Worm (Caenorhabditis elegans) whole organism, L2 larva: ENCODE measurements around the gene chil-16.

Experiments used
- C34F6.9 ChIP-seq: fragments of 150-350 bp; optimal IDR thresholded peaks from 2 replicates; lab custom pipeline; 2014; ENCODE audit warnings: missing biosample characterization, missing genetic modification characterization
- F13H6.1 ChIP-seq: sonication (generic microtip); optimal IDR thresholded peaks from 2 replicates; lab custom pipeline; 2016; ENCODE audit warnings: missing genetic modification characterization, missing compliant biosample characterization
- R02D3.7 ChIP-seq: fragments of 150-350 bp; optimal IDR thresholded peaks from 2 replicates; lab custom pipeline; 2014; ENCODE audit warnings: missing biosample characterization, missing genetic modification characterization
- Y55F3AM.14 ChIP-seq: fragments of 200-800 bp; sonication (Bioruptor generic); optimal IDR thresholded peaks from 2 replicates; lab custom pipeline; 2018; ENCODE audit warnings: mild to moderate bottlenecking, missing genetic modification characterization, missing compliant biosample characterization
- aly-2 ChIP-seq: fragments of 150-350 bp; optimal IDR thresholded peaks from 2 replicates; lab custom pipeline; 2014; ENCODE audit warnings: missing biosample characterization, missing genetic modification characterization
- ama-1 ChIP-seq: fragments of 150-350 bp; optimal IDR thresholded peaks from 2 replicates; lab custom pipeline; 2018; ENCODE audit warnings: inconsistent platforms
- crh-2 ChIP-seq: sonication (generic microtip); optimal IDR thresholded peaks from 2 replicates; lab custom pipeline; 2017; ENCODE audit warnings: missing biosample characterization, missing genetic modification characterization
- egl-27 ChIP-seq: sonication (generic microtip); optimal IDR thresholded peaks from 3 replicates; lab custom pipeline; 2017; ENCODE audit warnings: missing biosample characterization, missing genetic modification reagents, missing genetic modification characterization
- elt-3 ChIP-seq: sonication (generic microtip); optimal IDR thresholded peaks from 2 replicates; lab custom pipeline; 2017; ENCODE audit warnings: missing biosample characterization, missing genetic modification characterization
- fos-1 ChIP-seq: fragments of 150-350 bp; optimal IDR thresholded peaks from 2 replicates; lab custom pipeline; 2014; ENCODE audit warnings: missing biosample characterization, missing genetic modification characterization
- gmeb-1 ChIP-seq: fragments of 150-350 bp; optimal IDR thresholded peaks from 2 replicates; lab custom pipeline; 2014; ENCODE audit warnings: missing biosample characterization, missing genetic modification characterization
- lin-13 ChIP-seq: fragments of 150-350 bp; optimal IDR thresholded peaks from 2 replicates; lab custom pipeline; 2014; ENCODE audit warnings: missing biosample characterization, missing genetic modification reagents, missing genetic modification characterization
- lsy-2 ChIP-seq, 2 experiments: fragments of 150-350 bp in 1 of 2; sonication (generic microtip) in 1 of 2; optimal IDR thresholded peaks; 2 replicates each; lab custom pipeline; 2014 to 2017; ENCODE audit warnings: missing biosample characterization in 2 of 2, missing genetic modification characterization in 2 of 2
- mdl-1 ChIP-seq, 2 experiments: fragments of 150-350 bp in 1 of 2; sonication (generic microtip) in 1 of 2; optimal IDR thresholded peaks; 2 replicates each; lab custom pipeline; 2017; ENCODE audit warnings: missing biosample characterization in 2 of 2, missing genetic modification characterization in 2 of 2
- nhr-11 ChIP-seq: fragments of 150-350 bp; optimal IDR thresholded peaks from 2 replicates; lab custom pipeline; 2014; ENCODE audit warnings: missing biosample characterization, missing genetic modification characterization
- nhr-12 ChIP-seq: fragments of 150-350 bp; optimal IDR thresholded peaks from 2 replicates; lab custom pipeline; 2014; ENCODE audit warnings: missing biosample characterization, missing genetic modification characterization
- nhr-129 ChIP-seq: fragments of 150-350 bp; optimal IDR thresholded peaks from 2 replicates; lab custom pipeline; 2014; ENCODE audit warnings: missing biosample characterization, missing genetic modification characterization
- nhr-21 ChIP-seq: fragments of 150-350 bp; optimal IDR thresholded peaks from 2 replicates; lab custom pipeline; 2014; ENCODE audit warnings: missing biosample characterization, missing genetic modification characterization
- nhr-237 ChIP-seq: fragments of 150-350 bp; optimal IDR thresholded peaks from 2 replicates; lab custom pipeline; 2014; ENCODE audit warnings: missing biosample characterization, missing genetic modification characterization
- nhr-6 ChIP-seq: fragments of 150-350 bp; optimal IDR thresholded peaks from 2 replicates; lab custom pipeline; 2014; ENCODE audit warnings: missing biosample characterization, missing genetic modification characterization
- nhr-77 ChIP-seq: fragments of 150-350 bp; optimal IDR thresholded peaks from 2 replicates; lab custom pipeline; 2014; ENCODE audit warnings: missing biosample characterization, missing genetic modification characterization
- sma-9 ChIP-seq, 2 experiments: fragments of 150-350 bp in 1 of 2; sonication (generic microtip) in 1 of 2; optimal IDR thresholded peaks; 2 replicates each; lab custom pipeline; 2014 to 2016; ENCODE audit warnings: missing genetic modification characterization in 2 of 2, mild to moderate bottlenecking in 1 of 2, missing biosample characterization in 1 of 2, missing compliant biosample characterization in 1 of 2, missing genetic modification reagents in 1 of 2, moderate library complexity in 1 of 2
- unc-39 ChIP-seq: fragments of 150-350 bp; optimal IDR thresholded peaks from 2 replicates; lab custom pipeline; 2014; ENCODE audit warnings: missing biosample characterization, missing genetic modification characterization
- unc-55 ChIP-seq: fragments of 150-350 bp; sonication (generic microtip); optimal IDR thresholded peaks from 3 replicates; lab custom pipeline; 2014; ENCODE audit warnings: missing biosample characterization, missing genetic modification reagents, missing genetic modification characterization
- zag-1 ChIP-seq: fragments of 150-350 bp; optimal IDR thresholded peaks from 2 replicates; lab custom pipeline; 2014; ENCODE audit warnings: missing biosample characterization, missing genetic modification characterization
- ztf-1 ChIP-seq: fragments of 200-800 bp; sonication (Bioruptor generic); conservative IDR thresholded peaks from 2 replicates; pipeline ENCODE4 v1.3.6; 2022; ENCODE audit warnings: missing genetic modification characterization, missing compliant biosample characterization
- ztf-11 ChIP-seq: sonication (generic microtip); optimal IDR thresholded peaks from 2 replicates; lab custom pipeline; 2017; ENCODE audit warnings: missing biosample characterization, missing genetic modification characterization
- ztf-4 ChIP-seq: fragments of 150-350 bp; optimal IDR thresholded peaks from 2 replicates; lab custom pipeline; 2014; ENCODE audit warnings: missing biosample characterization, missing genetic modification characterization

The chil-16 gene

ce11 chrII:9485081-9485730 is 43.5 kb upstream of the chil-16 start:
- TF ChIP-seq ztf-4 (tag; lab: Kevin White, UChicago) (no peak), unc-55 (GFP tag; lab: Kevin White, UChicago) (no peak), fos-1 (tag; lab: Kevin White, UChicago) (peak; percentile 7), ztf-1 (no peak), sma-9 (GFP tag; optimal IDR thresholded peaks at IDR 0.05; lab: Kevin White, UChicago) (peak; percentile 6), sma-9 (tag; optimal IDR thresholded peaks at IDR 0.05; lab: Kevin White, UChicago) (no peak), lin-13 (GFP tag; lab: Kevin White, UChicago) (no peak), gmeb-1 (tag; lab: Kevin White, UChicago) (no peak), nhr-21 (peak; percentile 37), nhr-11 (no peak), lsy-2 (tag; optimal IDR thresholded peaks at IDR 0.05; lab: Kevin White, UChicago) (no peak), crh-2 (tag; lab: Kevin White, UChicago) (no peak)

DNA sequence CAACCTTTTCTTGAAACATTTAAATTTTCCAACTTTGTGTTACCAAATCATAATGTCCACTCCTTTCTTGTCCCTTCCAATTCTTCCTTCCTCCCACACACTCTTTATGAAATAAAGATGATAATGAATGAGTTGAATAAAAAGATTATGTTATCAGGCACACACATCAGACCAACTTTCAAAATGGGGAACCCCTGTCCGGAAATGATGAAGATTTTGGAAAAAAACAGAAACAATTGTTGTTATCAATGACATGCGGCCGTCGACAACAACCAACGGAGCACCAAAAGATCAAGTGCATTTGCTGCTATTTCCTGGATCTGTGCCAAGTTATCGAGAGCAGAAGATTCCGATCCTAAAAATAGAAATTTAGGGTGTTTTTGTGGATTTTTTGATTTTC is 41.6 kb upstream of the chil-16 start:
- no peak for TF ChIP-seq mdl-1 (tag; optimal IDR thresholded peaks at IDR 0.05; lab: Kevin White, UChicago)
- TF ChIP-seq nhr-237 (tag; lab: Kevin White, UChicago), result no peak
- TF ChIP-seq aly-2, result no peak
- TF ChIP-seq egl-27 (tag; lab: Kevin White, UChicago), result no peak
- TF ChIP-seq sma-9 (GFP tag; optimal IDR thresholded peaks at IDR 0.05; lab: Kevin White, UChicago), result peak; percentile 28
- TF ChIP-seq sma-9 (tag; optimal IDR thresholded peaks at IDR 0.05; lab: Kevin White, UChicago), result no peak
- TF ChIP-seq ztf-4 (tag; lab: Kevin White, UChicago), result no peak
- no peak for TF ChIP-seq ztf-11 (tag; lab: Kevin White, UChicago)
- no peak for TF ChIP-seq nhr-21
- no peak for TF ChIP-seq nhr-129
- no peak for TF ChIP-seq ztf-1
- no peak for TF ChIP-seq R02D3.7
- no peak for TF ChIP-seq unc-55 (GFP tag; lab: Kevin White, UChicago)
- no peak for TF ChIP-seq ama-1
- TF ChIP-seq fos-1 (tag; lab: Kevin White, UChicago), result peak; percentile 67
- TF ChIP-seq, all 48 proteins: peak for 2

ce11 chrII:9482529-9482928 is 40.8 kb upstream of the chil-16 start:
- TF ChIP-seq mdl-1 (tag; optimal IDR thresholded peaks at IDR 0.05; lab: Kevin White, UChicago), result no peak
- no peak for TF ChIP-seq zag-1 (tag; lab: Kevin White, UChicago)
- no peak for TF ChIP-seq aly-2
- TF ChIP-seq sma-9 (GFP tag; optimal IDR thresholded peaks at IDR 0.05; lab: Kevin White, UChicago), result no peak
- TF ChIP-seq sma-9 (tag; optimal IDR thresholded peaks at IDR 0.05; lab: Kevin White, UChicago), result no peak
- TF ChIP-seq nhr-12, result no peak
- no peak for TF ChIP-seq egl-27 (tag; lab: Kevin White, UChicago)
- TF ChIP-seq Y55F3AM.14 (GFP tag; lab: Kevin White, UChicago), result no peak
- TF ChIP-seq nhr-6 (tag; lab: Kevin White, UChicago), result no peak
- TF ChIP-seq nhr-11, result no peak

DNA sequence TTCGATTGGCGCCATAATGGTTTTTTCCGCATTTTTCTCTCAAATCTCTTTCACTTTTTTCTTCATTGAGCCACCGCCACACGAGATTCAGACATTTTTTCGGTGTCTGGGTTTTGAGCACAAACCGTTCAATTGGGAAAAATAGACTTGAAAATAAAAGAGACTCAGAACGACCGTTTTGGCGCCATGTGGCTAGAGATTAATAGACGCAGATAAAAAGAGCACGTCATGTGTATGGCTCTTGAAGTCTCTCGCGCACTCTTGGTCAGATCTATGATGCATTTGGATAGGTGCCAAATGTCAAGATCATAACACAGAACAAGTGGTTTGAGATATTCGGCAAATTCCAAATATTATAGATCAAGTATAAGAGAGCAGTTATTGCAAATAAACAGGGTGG is 39.7 kb upstream of the chil-16 start:
- TF ChIP-seq F13H6.1 (tag; lab: Kevin White, UChicago) (peak; percentile 50), sma-9 (GFP tag; optimal IDR thresholded peaks at IDR 0.05; lab: Kevin White, UChicago) (peak; percentile 41), sma-9 (tag; optimal IDR thresholded peaks at IDR 0.05; lab: Kevin White, UChicago) (no peak), unc-55 (GFP tag; lab: Kevin White, UChicago) (no peak), nhr-129 (peak; percentile 27)

ce11 chrII:9480006-9480405 is 38.3 kb upstream of the chil-16 start, which contains the start of gene T19H5.7:
T19H5.7 (minus strand) TSS chrII:9480106.
- TF ChIP-seq ztf-1, result no peak
- TF ChIP-seq ama-1, result no peak
- TF ChIP-seq unc-39 (tag; lab: Kevin White, UChicago), result no peak
- TF ChIP-seq zag-1 (tag; lab: Kevin White, UChicago), result no peak
- TF ChIP-seq nhr-77 (tag; lab: Kevin White, UChicago), result no peak
- TF ChIP-seq elt-3 (tag; lab: Kevin White, UChicago), result no peak
- TF ChIP-seq C34F6.9 (tag; lab: Kevin White, UChicago), result no peak
- no peak for TF ChIP-seq lsy-2 (tag; optimal IDR thresholded peaks at IDR 0.05; lab: Kevin White, UChicago)

ce11 chrII:9477567-9477966 is 35.8 kb upstream of the chil-16 start, which contains the start of gene chil-27:
chil-27 (plus strand) TSS chrII:9477867.
- TF ChIP-seq ama-1, result no peak
